Worm (Caenorhabditis elegans): ENCODE measurements around the gene C28H8.2.
A peak's percentile ranks its signal among the peaks of the same experiment; 100 is the strongest.

- TF ChIP-seq snpc-4 (tag; optimal IDR thresholded peaks at IDR 0.05) (peak; percentile 46), lin-35 (GFP tag; optimal IDR thresholded peaks at IDR 0.05) (peak; percentile 48 to 75), tbx-2 (tag; optimal IDR thresholded peaks at IDR 0.05) (peak; percentile 35), ztf-11 (tag; optimal IDR thresholded peaks at IDR 0.05) (peak in 1 of 2 experiments; percentile 38), elt-3 (tag; optimal IDR thresholded peaks at IDR 0.05) (peak in 1 of 6 experiments; percentile 7), lir-3 (tag; optimal IDR thresholded peaks at IDR 0.05; ENCODE audit: poor library complexity) (peak; percentile 45), egl-27 (tag; optimal IDR thresholded peaks at IDR 0.05) (no peak), skn-1 (tag; optimal IDR thresholded peaks at IDR 0.05) (peak; percentile 29), lin-39 (tag; optimal IDR thresholded peaks at IDR 0.05) (no peak), ceh-82 (tag; optimal IDR thresholded peaks at IDR 0.05) (peak in 1 of 3 experiments; percentile 67)
Measured at ce11 chrIII:5940525-5940974, 20.4 kb downstream of the C28H8.2 start.
